Worm (Caenorhabditis elegans): ENCODE measurements around the gene C48B4.9.

C48B4.9 gene

DNA sequence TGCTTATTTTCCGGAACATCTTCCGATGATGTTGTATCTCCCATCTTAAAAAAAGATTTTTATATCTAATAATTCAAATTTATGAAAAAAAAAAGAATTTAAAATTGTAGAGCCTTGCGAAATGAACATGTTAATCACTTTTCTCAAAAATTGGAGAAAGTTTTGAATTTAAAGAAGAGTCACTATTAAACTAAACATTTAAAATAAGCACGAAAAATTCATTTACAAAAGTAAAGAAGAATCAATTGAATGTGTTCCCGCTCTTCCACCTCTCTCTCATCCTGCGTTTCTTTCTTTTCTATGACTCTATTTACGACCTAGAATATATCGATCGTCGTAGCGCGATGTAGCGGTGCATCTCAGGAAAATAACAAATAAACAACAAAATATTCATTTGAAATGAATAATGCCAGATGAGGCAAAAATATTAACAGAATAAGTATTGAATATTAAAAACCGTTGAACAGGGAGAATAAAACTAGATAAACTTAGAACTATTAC is 24.4 kb downstream of the C48B4.9 start, which contains the start of gene ZK1098.3 (continued):
- TF ChIP-seq sem-4 (tag; optimal IDR thresholded peaks at IDR 0.05) = no peak

DNA sequence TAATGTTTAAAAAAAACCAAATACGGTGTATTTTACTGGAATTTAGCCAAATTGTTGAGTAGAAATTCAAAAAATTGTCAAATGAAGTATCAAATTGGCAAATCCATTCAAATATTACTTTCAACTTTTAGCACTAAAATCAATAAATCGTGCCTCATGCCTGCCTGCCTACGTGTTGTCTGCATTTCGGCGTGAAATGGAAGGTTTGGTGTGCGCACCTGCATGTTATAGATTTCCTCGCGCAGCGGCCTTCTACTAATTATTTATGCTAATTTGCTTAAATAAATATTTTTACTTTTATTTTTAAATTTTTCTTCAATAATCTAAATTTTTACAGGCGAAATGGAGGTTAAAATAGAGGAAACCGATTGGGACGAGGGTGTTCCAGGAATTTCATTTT is 34.3 kb downstream of the C48B4.9 start, which contains the start of gene ZK1098.2:
Gene ZK1098.2, plus strand, starts transcription at position 336 of the 400 bp plus-strand sequence.
- TF ChIP-seq R02D3.7 (tag; optimal IDR thresholded peaks at IDR 0.05) (no peak), C34F6.9 (tag; optimal IDR thresholded peaks at IDR 0.05) (peak; percentile 48), nhr-77 (tag; optimal IDR thresholded peaks at IDR 0.05) (no peak), lin-39 (tag; optimal IDR thresholded peaks at IDR 0.05) (no peak), unc-55 (GFP tag; optimal IDR thresholded peaks at IDR 0.05) (peak; percentile 31), lsy-2 (tag; optimal IDR thresholded peaks at IDR 0.05) (peak in 1 of 2 experiments; percentile 56), Y55F3AM.14 (GFP tag; optimal IDR thresholded peaks at IDR 0.05) (no peak), unc-39 (tag; optimal IDR thresholded peaks at IDR 0.05) (no peak), crh-2 (tag; optimal IDR thresholded peaks at IDR 0.05) (peak; percentile 60), unc-62 (GFP tag; optimal IDR thresholded peaks at IDR 0.05) (no peak)

DNA sequence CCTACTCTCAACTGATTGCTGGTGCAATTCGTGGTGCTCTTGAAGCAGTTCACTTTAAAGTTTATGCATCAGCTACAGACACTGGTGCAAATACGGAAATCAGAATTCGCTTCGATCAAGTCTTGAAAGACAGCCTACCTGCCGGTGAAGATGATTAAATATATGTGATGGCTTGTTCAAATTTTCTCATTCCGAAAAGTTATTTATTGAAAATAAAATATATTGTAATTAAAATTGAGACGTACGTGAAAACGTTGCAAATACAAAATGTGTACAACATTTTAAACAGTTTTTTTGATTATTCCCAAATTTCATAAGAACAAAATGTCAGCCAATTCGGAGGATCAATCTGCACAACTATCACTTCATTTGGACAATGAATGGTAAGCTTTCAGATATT is 36.3 kb downstream of the C48B4.9 start, which contains the start of gene ZK1098.6:
Gene ZK1098.6, plus strand, starts transcription at position 301 of the 400 bp plus-strand sequence.
- TF ChIP-seq R02D3.7 (tag; optimal IDR thresholded peaks at IDR 0.05) (no peak), ZK546.5 (tag; optimal IDR thresholded peaks at IDR 0.05) (no peak), nhr-237 (tag; optimal IDR thresholded peaks at IDR 0.05) (no peak), mbf-1 (tag; optimal IDR thresholded peaks at IDR 0.05) (no peak), nhr-12 (tag; optimal IDR thresholded peaks at IDR 0.05) (no peak), lin-39 (tag; optimal IDR thresholded peaks at IDR 0.05) (no peak), lin-13 (GFP tag; optimal IDR thresholded peaks at IDR 0.05) (no peak), crh-2 (tag; optimal IDR thresholded peaks at IDR 0.05) (no peak), nhr-10 (tag; optimal IDR thresholded peaks at IDR 0.05) (no peak), elt-1 (tag; optimal IDR thresholded peaks at IDR 0.05) (no peak), peb-1 (tag; optimal IDR thresholded peaks at IDR 0.05) (no peak), alr-1 (tag; optimal IDR thresholded peaks at IDR 0.05) (no peak), zag-1 (tag; optimal IDR thresholded peaks at IDR 0.05) (no peak), F13H6.1 (tag; optimal IDR thresholded peaks at IDR 0.05) (no peak), nhr-11 (tag; optimal IDR thresholded peaks at IDR 0.05) (no peak), ztf-4 (tag; optimal IDR thresholded peaks at IDR 0.05) (no peak), ceh-82 (tag; optimal IDR thresholded peaks at IDR 0.05) (no peak)

DNA sequence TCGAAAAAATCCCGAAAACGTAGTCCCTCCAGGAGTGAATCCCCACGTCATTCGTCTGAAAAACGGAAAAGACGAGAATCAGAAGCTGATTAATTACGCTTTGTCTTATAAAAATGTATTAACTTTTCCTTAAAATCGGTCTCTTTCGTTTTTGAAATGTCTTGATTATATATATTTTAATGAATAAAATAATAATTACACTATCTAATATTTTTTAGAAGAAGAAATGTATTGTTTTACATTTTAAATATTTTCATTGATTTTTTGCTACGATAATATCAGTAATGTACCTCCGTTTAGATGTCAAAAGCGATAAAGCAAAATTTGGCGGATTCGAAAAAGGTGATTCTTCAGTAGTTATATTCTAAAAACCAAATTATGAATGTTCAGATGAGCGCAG is 37.9 kb downstream of the C48B4.9 start, which contains the start of gene trpp-3:
Gene trpp-3, plus strand, starts transcription at position 301 of the 400 bp plus-strand sequence.
- TF ChIP-seq ztf-11 (tag; optimal IDR thresholded peaks at IDR 0.05) (no peak), egl-27 (tag; optimal IDR thresholded peaks at IDR 0.05) (no peak), lin-11 (tag; optimal IDR thresholded peaks at IDR 0.05) (no peak), sma-3 (GFP tag; optimal IDR thresholded peaks at IDR 0.05) (no peak), ZK546.5 (tag; optimal IDR thresholded peaks at IDR 0.05) (no peak), Y55F3AM.14 (GFP tag; optimal IDR thresholded peaks at IDR 0.05) (no peak)

DNA sequence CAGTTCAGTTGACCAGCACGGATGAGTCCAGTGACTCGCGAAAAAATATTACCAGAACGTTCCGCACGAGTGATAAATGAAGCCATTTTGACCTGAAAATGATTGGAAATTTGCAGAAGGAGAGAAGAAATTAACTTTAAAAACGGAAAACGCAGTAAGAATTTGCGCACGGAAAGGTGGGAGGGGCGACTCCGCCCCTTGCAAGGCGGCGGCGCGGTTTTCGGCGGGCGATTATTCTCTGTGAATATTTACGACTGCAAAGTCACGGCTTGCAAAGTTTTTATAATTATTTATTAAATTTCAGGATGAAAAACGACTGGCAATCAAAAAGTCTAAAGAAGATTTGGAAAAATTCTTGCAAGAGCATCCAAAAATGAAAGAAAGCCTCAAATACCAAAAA is 39.6 kb downstream of the C48B4.9 start, which contains the start of gene mrps-23:
Gene mrps-23, minus strand, starts transcription at position 92 of the 400 bp plus-strand sequence.
- TF ChIP-seq lsy-2 (tag; optimal IDR thresholded peaks at IDR 0.05) (peak in 1 of 2 experiments; percentile 31), nhr-25 (tag; optimal IDR thresholded peaks at IDR 0.05) (peak; percentile 14), sma-9 (GFP tag; optimal IDR thresholded peaks at IDR 0.05) (no peak), sma-9 (tag; optimal IDR thresholded peaks at IDR 0.05) (no peak), ztf-1 (GFP tag; conservative IDR thresholded peaks at IDR 0.05) (no peak), R02D3.7 (tag; optimal IDR thresholded peaks at IDR 0.05) (no peak), lin-11 (tag; optimal IDR thresholded peaks at IDR 0.05) (no peak), unc-62 (GFP tag; optimal IDR thresholded peaks at IDR 0.05) (no peak), unc-55 (GFP tag; optimal IDR thresholded peaks at IDR 0.05) (peak; percentile 24), nhr-6 (tag; optimal IDR thresholded peaks at IDR 0.05) (no peak), dmd-4 (tag; optimal IDR thresholded peaks at IDR 0.05) (no peak), ztf-4 (tag; optimal IDR thresholded peaks at IDR 0.05) (no peak), zag-1 (tag; optimal IDR thresholded peaks at IDR 0.05) (no peak), nhr-77 (tag; optimal IDR thresholded peaks at IDR 0.05) (no peak), ceh-82 (tag; optimal IDR thresholded peaks at IDR 0.05) (no peak), sma-3 (GFP tag; optimal IDR thresholded peaks at IDR 0.05) (no peak), gmeb-1 (tag; optimal IDR thresholded peaks at IDR 0.05) (no peak), nhr-237 (tag; optimal IDR thresholded peaks at IDR 0.05) (no peak)
